Fruit fly (Drosophila melanogaster) whole organism, embryonic: ENCODE results near the gene Cul5.

ENCODE experiments used
- Asciz ChIP-seq: fragments of 200-800 bp; sonication (Bioruptor generic); optimal IDR thresholded peaks from 2 replicates; lab custom pipeline; 2017; ENCODE audit warnings: missing biosample characterization, mild to moderate bottlenecking, missing genetic modification characterization, missing genetic modification reagents
- Bdp1 ChIP-seq: fragments of 200-800 bp; sonication (Bioruptor generic); optimal IDR thresholded peaks from 3 replicates; lab custom pipeline; 2016; ENCODE audit warnings: missing biosample characterization, missing genetic modification characterization
- Blimp-1 ChIP-seq: fragments of 200-800 bp; sonication (Bioruptor generic); optimal IDR thresholded peaks from 3 replicates; lab custom pipeline; 2018; ENCODE audit warnings: missing biosample characterization, missing genetic modification characterization, mild to moderate bottlenecking, moderate library complexity, missing genetic modification reagents
- BtbVII ChIP-seq: fragments of 200-800 bp; sonication (Bioruptor generic); optimal IDR thresholded peaks from 3 replicates; lab custom pipeline; 2017; ENCODE audit warnings: missing biosample characterization, mild to moderate bottlenecking, missing genetic modification characterization
- CG11695 ChIP-seq: fragments of 200-800 bp; sonication (Bioruptor generic); IDR thresholded peaks from 3 replicates; pipeline ENCODE4 v1.3.6; 2022; ENCODE audit warnings: missing biosample characterization, missing genetic modification characterization
- CG11723 ChIP-seq: fragments of 200-800 bp; sonication (Bioruptor generic); optimal IDR thresholded peaks from 2 replicates; lab custom pipeline; 2017; ENCODE audit warnings: missing biosample characterization, mild to moderate bottlenecking, missing genetic modification characterization
- CG12236 ChIP-seq: fragments of 200-800 bp; sonication (Bioruptor generic); optimal IDR thresholded peaks from 2 replicates; lab custom pipeline; 2016; ENCODE audit warnings: missing biosample characterization, missing genetic modification characterization
- CG13894 ChIP-seq: fragments of 200-800 bp; sonication (Bioruptor generic); optimal IDR thresholded peaks from 3 replicates; lab custom pipeline; 2018; ENCODE audit warnings: missing biosample characterization, mild to moderate bottlenecking, missing genetic modification characterization, moderate library complexity
- CG14014 ChIP-seq: fragments of 200-800 bp; sonication (Bioruptor generic); IDR thresholded peaks from 2 replicates; pipeline ENCODE4 v1.3.6; 2022; ENCODE audit warnings: missing biosample characterization, missing genetic modification characterization
- CG16779 ChIP-seq: fragments of 200-800 bp; sonication (Bioruptor generic); IDR thresholded peaks from 2 replicates; pipeline ENCODE4 v1.3.6; 2022; ENCODE audit warnings: missing biosample characterization, missing genetic modification characterization
- CG16815 ChIP-seq: fragments of 200-800 bp; sonication (Bioruptor generic); optimal IDR thresholded peaks from 3 replicates; lab custom pipeline; 2017; ENCODE audit warnings: missing biosample characterization, mild to moderate bottlenecking, missing genetic modification characterization
- CG18599 ChIP-seq: fragments of 200-800 bp; sonication (Bioruptor generic); optimal IDR thresholded peaks from 3 replicates; lab custom pipeline; 2017; ENCODE audit warnings: missing biosample characterization, missing genetic modification characterization, mild to moderate bottlenecking, moderate library complexity, missing genetic modification reagents
- CG2120 ChIP-seq: fragments of 200-800 bp; sonication (Bioruptor generic); optimal IDR thresholded peaks from 3 replicates; lab custom pipeline; 2016; ENCODE audit warnings: missing biosample characterization, missing genetic modification characterization
- CG3838 ChIP-seq: fragments of 200-800 bp; sonication (Bioruptor generic); optimal IDR thresholded peaks from 3 replicates; lab custom pipeline; 2016; ENCODE audit warnings: missing biosample characterization, missing genetic modification characterization
- CG4282 ChIP-seq: fragments of 200-800 bp; sonication (Bioruptor generic); optimal IDR thresholded peaks from 2 replicates; lab custom pipeline; 2016; ENCODE audit warnings: missing biosample characterization, missing genetic modification characterization
- CG4854 ChIP-seq: fragments of 200-800 bp; sonication (Bioruptor generic); optimal IDR thresholded peaks from 2 replicates; lab custom pipeline; 2016; ENCODE audit warnings: missing biosample characterization, missing genetic modification characterization, inconsistent platforms
- CG5180 ChIP-seq: fragments of 200-800 bp; sonication (Bioruptor generic); optimal IDR thresholded peaks from 3 replicates; lab custom pipeline; 2017; ENCODE audit warnings: missing biosample characterization, missing genetic modification characterization, mild to moderate bottlenecking, moderate library complexity, missing genetic modification reagents
- CG8290 ChIP-seq, 3 experiments: fragments of 200-800 bp; sonication (Bioruptor generic); optimal IDR thresholded peaks; 2 replicates each; lab custom pipeline; 2016 to 2019; ENCODE audit warnings: missing biosample characterization in 3 of 3, missing genetic modification characterization in 3 of 3, mild to moderate bottlenecking in 2 of 3, moderate library complexity in 1 of 3
- Dfd ChIP-seq, 2 experiments: fragments of >200 bp; optimal IDR thresholded peaks; 2 replicates each; lab custom pipeline; 2017; ENCODE audit warnings: missing biosample characterization in 2 of 2, missing genetic modification characterization in 2 of 2
- Dip3 ChIP-seq: fragments of 200-800 bp; sonication (Bioruptor generic); optimal IDR thresholded peaks from 3 replicates; lab custom pipeline; 2016; ENCODE audit warnings: missing biosample characterization, missing genetic modification characterization
- E2f1 ChIP-seq: fragments of 200-800 bp; sonication (Bioruptor generic); IDR thresholded peaks from 2 replicates; pipeline ENCODE4 v1.3.6; 2022; ENCODE audit warnings: missing biosample characterization, missing genetic modification characterization
- Eip74EF ChIP-seq, 2 experiments: fragments of 200-800 bp in 1 of 2; fragments of >200 bp in 1 of 2; sonication (Bioruptor generic) in 1 of 2; optimal IDR thresholded peaks; 2 replicates each; lab custom pipeline; 2017 to 2019; ENCODE audit warnings: missing biosample characterization in 2 of 2, missing genetic modification characterization in 2 of 2, mild to moderate bottlenecking in 1 of 2, moderate library complexity in 1 of 2
- H15 ChIP-seq: fragments of 200-800 bp; sonication (Bioruptor generic); IDR thresholded peaks from 3 replicates; pipeline ENCODE4 v1.3.6; 2022; ENCODE audit warnings: missing biosample characterization, missing genetic modification characterization
- HLH54F ChIP-seq: fragments of 200-800 bp; sonication (Bioruptor generic); optimal IDR thresholded peaks from 3 replicates; lab custom pipeline; 2016; ENCODE audit warnings: missing biosample characterization, missing genetic modification characterization
- Mes4 ChIP-seq: fragments of 200-800 bp; sonication (Bioruptor generic); optimal IDR thresholded peaks from 2 replicates; lab custom pipeline; 2016; ENCODE audit warnings: missing biosample characterization, missing genetic modification characterization
- Myb ChIP-seq: fragments of 200-800 bp; sonication (Bioruptor generic); optimal IDR thresholded peaks from 2 replicates; lab custom pipeline; 2016; ENCODE audit warnings: missing biosample characterization, missing genetic modification characterization
- PHDP ChIP-seq: fragments of 200-800 bp; sonication (Bioruptor generic); optimal IDR thresholded peaks from 3 replicates; lab custom pipeline; 2018; ENCODE audit warnings: missing biosample characterization, mild to moderate bottlenecking, missing genetic modification characterization, moderate library complexity
- Rfx ChIP-seq: fragments of 200-800 bp; sonication (Bioruptor generic); IDR thresholded peaks from 2 replicates; pipeline ENCODE4 v1.3.6; 2022; ENCODE audit warnings: missing biosample characterization, missing genetic modification characterization
- Side ChIP-seq: fragments of 200-800 bp; sonication (Bioruptor generic); optimal IDR thresholded peaks from 2 replicates; lab custom pipeline; 2016; ENCODE audit warnings: missing biosample characterization, missing genetic modification characterization
- Sin3A ChIP-seq: fragments of >200 bp; optimal IDR thresholded peaks from 2 replicates; lab custom pipeline; 2018
- Spps ChIP-seq: fragments of 200-800 bp; sonication (Bioruptor generic); optimal IDR thresholded peaks from 2 replicates; lab custom pipeline; 2018; ENCODE audit warnings: missing biosample characterization, mild to moderate bottlenecking, missing genetic modification characterization
- abd-A ChIP-seq: fragments of 200-800 bp; sonication (Bioruptor generic); optimal IDR thresholded peaks from 3 replicates; lab custom pipeline; 2019; ENCODE audit warnings: missing biosample characterization, mild to moderate bottlenecking, missing genetic modification characterization, moderate library complexity
- croc ChIP-seq: fragments of 200-800 bp; sonication (Bioruptor generic); conservative IDR thresholded peaks from 3 replicates; pipeline ENCODE4 v1.3.6; 2022; ENCODE audit warnings: missing biosample characterization, missing genetic modification characterization
- crp ChIP-seq, 2 experiments: fragments of 200-800 bp; sonication (Bioruptor generic); optimal IDR thresholded peaks; 2 replicates in 1 of 2; 3 replicates in 1 of 2; lab custom pipeline; 2017; ENCODE audit warnings: missing biosample characterization in 2 of 2, missing genetic modification characterization in 2 of 2, mild to moderate bottlenecking in 1 of 2, moderate library complexity in 1 of 2
- disco-r ChIP-seq: fragments of 200-800 bp; sonication (Bioruptor generic); optimal IDR thresholded peaks from 2 replicates; lab custom pipeline; 2016; ENCODE audit warnings: missing biosample characterization, missing genetic modification characterization
- fd3F ChIP-seq: fragments of 200-800 bp; sonication (Bioruptor generic); optimal IDR thresholded peaks from 2 replicates; lab custom pipeline; 2018; ENCODE audit warnings: missing biosample characterization, mild to moderate bottlenecking, missing genetic modification characterization, moderate library complexity
- ftz-f1 ChIP-seq: fragments of 200-800 bp; sonication (Bioruptor generic); optimal IDR thresholded peaks from 2 replicates; lab custom pipeline; 2016; ENCODE audit warnings: missing biosample characterization, missing genetic modification characterization
- ind ChIP-seq: fragments of 200-800 bp; sonication (Bioruptor generic); optimal IDR thresholded peaks from 3 replicates; lab custom pipeline; 2016; ENCODE audit warnings: missing biosample characterization, missing genetic modification characterization
- lab ChIP-seq: fragments of 200-800 bp; sonication (Bioruptor generic); optimal IDR thresholded peaks from 3 replicates; lab custom pipeline; 2017; ENCODE audit warnings: missing biosample characterization, missing genetic modification characterization, mild to moderate bottlenecking, moderate library complexity, missing genetic modification reagents
- lbe ChIP-seq: fragments of 200-800 bp; sonication (Bioruptor generic); optimal IDR thresholded peaks from 2 replicates; lab custom pipeline; 2016; ENCODE audit warnings: missing biosample characterization, mild to moderate bottlenecking, missing genetic modification characterization
- lola ChIP-seq, 3 experiments: fragments of >200 bp in 2 of 3; fragments of 200-800 bp in 1 of 3; sonication (Bioruptor generic) in 1 of 3; optimal IDR thresholded peaks; 2 replicates each; lab custom pipeline; 2017 to 2019; ENCODE audit warnings: missing biosample characterization in 3 of 3, missing genetic modification characterization in 3 of 3, mild to moderate bottlenecking in 1 of 3, moderate library complexity in 1 of 3
- otp ChIP-seq: fragments of 200-800 bp; sonication (Bioruptor generic); IDR thresholded peaks from 3 replicates; pipeline ENCODE4, ENCODE4 v1.3.6; 2022; ENCODE audit warnings: missing biosample characterization, missing genetic modification characterization
- pho ChIP-seq: fragments of 200-800 bp; sonication (Bioruptor generic); optimal IDR thresholded peaks from 2 replicates; lab custom pipeline; 2016; ENCODE audit warnings: missing biosample characterization, missing genetic modification characterization
- phol ChIP-seq: fragments of 200-800 bp; sonication (Bioruptor generic); optimal IDR thresholded peaks from 3 replicates; lab custom pipeline; 2018; ENCODE audit warnings: missing biosample characterization, mild to moderate bottlenecking, missing genetic modification characterization, moderate library complexity
- prd ChIP-seq, 3 experiments: fragments of >200 bp in 2 of 3; fragments of 200-800 bp in 1 of 3; sonication (Bioruptor generic) in 1 of 3; optimal IDR thresholded peaks in 2 of 3; IDR thresholded peaks in 1 of 3; 2 replicates in 2 of 3; 3 replicates in 1 of 3; pipeline versions ENCODE4 v1.3.6 to Lab custom; 2017 to 2022; ENCODE audit warnings: missing biosample characterization in 1 of 3, missing genetic modification characterization in 1 of 3
- rib ChIP-seq: fragments of 200-800 bp; sonication (Bioruptor generic); IDR thresholded peaks from 2 replicates; pipeline ENCODE4 v1.3.6; 2022; ENCODE audit warnings: missing biosample characterization, missing genetic modification characterization
- sens ChIP-seq: fragments of 200-800 bp; sonication (Bioruptor generic); peaks from one replicate; lab custom pipeline; 2016; ENCODE audit warnings: missing biosample characterization, missing genetic modification characterization
- shn ChIP-seq: fragments of 200-800 bp; sonication (Bioruptor generic); optimal IDR thresholded peaks from 3 replicates; lab custom pipeline; 2016; ENCODE audit warnings: missing biosample characterization, missing genetic modification characterization

The Cul5 gene

DNA sequence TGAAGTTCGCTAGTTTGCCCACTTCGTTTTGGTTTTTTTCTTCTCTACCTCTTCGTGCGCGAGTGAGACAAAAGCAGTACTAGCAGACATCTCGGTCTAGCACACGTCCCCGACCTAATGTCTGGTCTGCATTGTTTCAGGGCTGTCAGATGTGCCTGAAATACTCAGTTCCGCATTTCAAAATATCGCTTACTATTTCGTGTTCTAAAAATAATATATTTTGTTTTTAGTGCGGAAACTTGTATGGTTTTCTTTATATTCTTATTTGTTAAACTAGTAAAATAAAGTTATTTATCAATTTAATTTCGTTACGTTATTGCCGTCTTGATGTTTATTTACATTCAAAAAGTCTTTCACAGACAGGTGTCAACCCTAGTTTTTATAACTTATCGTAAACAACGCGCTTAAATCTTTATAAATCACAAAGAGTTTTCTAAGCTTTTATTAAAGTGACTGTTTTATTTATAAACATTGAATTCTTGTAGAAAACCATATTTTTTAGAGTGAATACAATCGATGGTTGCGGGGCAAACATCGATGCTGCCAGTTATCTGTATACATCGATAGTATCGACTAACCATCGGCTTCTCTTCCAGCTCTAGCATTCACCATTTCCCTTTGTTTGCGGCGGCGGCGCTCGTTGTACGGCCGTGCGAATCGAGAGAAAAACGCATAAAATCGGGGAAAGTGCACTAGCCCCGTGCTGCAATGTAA lies 589 bp upstream of the Cul5 start (continued):
- TF ChIP-seq Asciz (GFP tag; lab: Kevin White, UChicago): peak; percentile 65
- TF ChIP-seq Dip3: peak; percentile 46
- TF ChIP-seq Myb: peak; percentile 33
- TF ChIP-seq otp (GFP tag; lab: Robert Waterston, UW): no peak
- TF ChIP-seq croc (GFP tag; lab: Robert Waterston, UW): peak; percentile 44; the same call in 2 of the 3 replicates
- TF ChIP-seq lab (GFP tag; lab: Kevin White, UChicago): peak; percentile 80
- TF ChIP-seq CG16815 (GFP tag; lab: Kevin White, UChicago): peak; percentile 64
- peak; percentile 24 for TF ChIP-seq CG3838 (GFP tag; lab: Kevin White, UChicago)
- TF ChIP-seq lbe (GFP tag; lab: Kevin White, UChicago): peak; percentile 40
- peak; percentile 21 for TF ChIP-seq Side
- TF ChIP-seq shn (GFP tag; lab: Kevin White, UChicago): peak; percentile 56
- TF ChIP-seq phol (tag; lab: Kevin White, UChicago): peak; percentile 84
- TF ChIP-seq Mes4 (GFP tag; lab: Kevin White, UChicago): peak; percentile 5
- TF ChIP-seq Rfx (GFP tag; lab: Robert Waterston, UW): no peak
- peak; percentile 18 for TF ChIP-seq HLH54F (GFP tag; lab: Kevin White, UChicago)
- TF ChIP-seq CG18599: peak; percentile 80
- no peak for TF ChIP-seq prd (optimal IDR thresholded peaks at IDR 0.05; lab: Kevin White, UChicago)
- no peak for TF ChIP-seq prd (GFP tag; IDR thresholded peaks at IDR 0.05; lab: Robert Waterston, UW)
- TF ChIP-seq CG12236: no peak
- no peak for TF ChIP-seq E2f1 (GFP tag; lab: Robert Waterston, UW)
- peak in 1 of 2 experiments; percentile 22 for TF ChIP-seq crp (GFP tag; optimal IDR thresholded peaks at IDR 0.05; lab: Kevin White, UChicago)
- TF ChIP-seq ind (GFP tag; lab: Kevin White, UChicago): peak; percentile 64
- peak; percentile 23 for TF ChIP-seq CG4282
- peak; percentile 48 for TF ChIP-seq CG4854
- TF ChIP-seq Sin3A (lab: Kevin White, UChicago): peak; percentile 40
- no peak for TF ChIP-seq CG11695 (GFP tag; lab: Robert Waterston, UW)
- TF ChIP-seq BtbVII (GFP tag; lab: Kevin White, UChicago): peak; percentile 62
- peak in 1 of 3 experiments; percentile 76 for TF ChIP-seq lola (GFP tag; optimal IDR thresholded peaks at IDR 0.05; lab: Kevin White, UChicago)
- TF ChIP-seq Spps (tag; lab: Kevin White, UChicago): no peak
- peak; percentile 69 for TF ChIP-seq Blimp-1 (GFP tag; lab: Kevin White, UChicago)
- TF ChIP-seq CG13894 (tag; lab: Kevin White, UChicago): peak; percentile 62
- peak; percentile 64 for TF ChIP-seq fd3F (GFP tag; lab: Kevin White, UChicago)
- no peak for TF ChIP-seq CG8290 (GFP tag; optimal IDR thresholded peaks at IDR 0.05; lab: Kevin White, UChicago)
- peak in 1 of 2 experiments; percentile 79 for TF ChIP-seq CG8290 (tag; optimal IDR thresholded peaks at IDR 0.05; lab: Kevin White, UChicago)
- TF ChIP-seq sens: peak; percentile 95
- no peak for TF ChIP-seq rib (GFP tag; lab: Robert Waterston, UW)
- TF ChIP-seq Eip74EF (GFP tag; optimal IDR thresholded peaks at IDR 0.05; lab: Kevin White, UChicago): peak in 1 of 2 experiments; percentile 69
- peak; percentile 24 for TF ChIP-seq disco-r (GFP tag; lab: Kevin White, UChicago)
- peak; percentile 26 for TF ChIP-seq Bdp1 (GFP tag; lab: Kevin White, UChicago)
- TF ChIP-seq ftz-f1 (GFP tag; lab: Kevin White, UChicago): peak; percentile 47
- TF ChIP-seq H15: no peak
- no peak for TF ChIP-seq CG5180
- no peak for TF ChIP-seq Dfd (GFP tag; optimal IDR thresholded peaks at IDR 0.05; lab: Kevin White, UChicago)
- no peak for TF ChIP-seq CG14014 (GFP tag; lab: Robert Waterston, UW)
- TF ChIP-seq CG11723: peak; percentile 2
- TF ChIP-seq CG2120 (GFP tag; lab: Kevin White, UChicago): peak; percentile 74
- TF ChIP-seq CG16779 (GFP tag; lab: Robert Waterston, UW): no peak
- peak; percentile 82 for TF ChIP-seq PHDP (tag; lab: Kevin White, UChicago)
- peak; percentile 68 for TF ChIP-seq pho (GFP tag; lab: Kevin White, UChicago)
- no peak for TF ChIP-seq abd-A (tag; lab: Kevin White, UChicago)
